Fruit fly (Drosophila melanogaster): Measurements from ENCODE around the gene Btk.

DNA sequence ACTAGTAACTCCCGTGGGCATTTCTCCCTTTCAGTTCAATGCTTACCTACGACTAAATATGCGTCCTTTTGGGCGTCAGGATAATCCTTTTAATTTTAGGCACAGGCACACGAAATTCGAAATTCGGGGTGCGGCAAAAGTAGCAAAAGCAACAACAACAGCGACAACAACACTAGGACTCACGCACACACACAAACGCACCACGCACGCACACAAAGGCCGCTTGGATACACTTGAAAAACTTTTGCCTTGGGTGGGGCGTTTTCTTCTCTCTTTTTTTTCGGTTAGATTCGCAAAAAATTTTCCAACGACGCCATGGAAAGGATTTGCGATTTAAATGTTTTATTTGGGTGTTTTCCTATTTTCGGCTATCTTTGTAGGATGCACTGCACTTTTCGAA is 4.5 kb downstream of the Btk start:
- TF ChIP-seq Pif1A (GFP tag; optimal IDR thresholded peaks at IDR 0.05) (no peak), CG14655 (GFP tag; optimal IDR thresholded peaks at IDR 0.05) (no peak), fd96Ca (GFP tag; IDR thresholded peaks at IDR 0.05) (no peak), CG12605 (GFP tag; IDR thresholded peaks at IDR 0.05) (no peak)

Measured in whole organism, pupa.